Worm (Caenorhabditis elegans) whole organism, L3 larva: Measurements from ENCODE around the gene R01H10.4.

ENCODE experiments used
- R02D3.7 ChIP-seq: fragments of 150-350 bp; optimal IDR thresholded peaks from 2 replicates; lab custom pipeline; 2014; ENCODE audit warnings: missing biosample characterization, missing genetic modification characterization
- egl-27 ChIP-seq: sonication (generic microtip); optimal IDR thresholded peaks from 4 replicates; lab custom pipeline; 2017; ENCODE audit warnings: missing biosample characterization, missing genetic modification reagents, missing genetic modification characterization
- elt-1 ChIP-seq: fragments of 150-350 bp; optimal IDR thresholded peaks from 2 replicates; lab custom pipeline; 2014; ENCODE audit warnings: missing biosample characterization, missing genetic modification characterization
- fos-1 ChIP-seq: fragments of 150-350 bp; optimal IDR thresholded peaks from 2 replicates; lab custom pipeline; 2014; ENCODE audit warnings: missing biosample characterization, missing genetic modification characterization
- jun-1 ChIP-seq: fragments of 150-350 bp; optimal IDR thresholded peaks from 2 replicates; lab custom pipeline; 2014; ENCODE audit warnings: missing biosample characterization, missing genetic modification reagents, missing genetic modification characterization
- lin-15B ChIP-seq: fragments of 150-350 bp; optimal IDR thresholded peaks from 2 replicates; lab custom pipeline; 2014; ENCODE audit warnings: missing biosample characterization, missing genetic modification characterization
- lin-39 ChIP-seq: fragments of 150-350 bp; optimal IDR thresholded peaks from 2 replicates; lab custom pipeline; 2018; ENCODE audit warnings: missing biosample characterization, missing genetic modification reagents, missing genetic modification characterization
- nfya-1 ChIP-seq: sonication (generic microtip); optimal IDR thresholded peaks from 2 replicates; lab custom pipeline; 2017; ENCODE audit warnings: missing genetic modification characterization, mild to moderate bottlenecking, missing compliant biosample characterization, antibody characterized with exemption, moderate library complexity; ENCODE audit not compliant: insufficient read depth
- nhr-76 ChIP-seq: fragments of 150-350 bp; sonication (generic microtip); optimal IDR thresholded peaks from 5 replicates; lab custom pipeline; 2014; ENCODE audit warnings: missing biosample characterization, missing genetic modification characterization
- snpc-4 ChIP-seq: fragments of 150-350 bp; optimal IDR thresholded peaks from 2 replicates; lab custom pipeline; 2014; ENCODE audit warnings: missing biosample characterization, missing genetic modification characterization
- unc-39 ChIP-seq: sonication (generic microtip); optimal IDR thresholded peaks from 4 replicates; lab custom pipeline; 2017; ENCODE audit warnings: missing biosample characterization, missing genetic modification characterization
- unc-62 ChIP-seq: fragments of 150-350 bp; sonication (generic microtip); optimal IDR thresholded peaks from 4 replicates; lab custom pipeline; 2014; ENCODE audit warnings: missing biosample characterization, missing genetic modification reagents, missing genetic modification characterization
- ztf-4 ChIP-seq: fragments of 150-350 bp; optimal IDR thresholded peaks from 2 replicates; lab custom pipeline; 2014; ENCODE audit warnings: missing biosample characterization, missing genetic modification characterization

DNA sequence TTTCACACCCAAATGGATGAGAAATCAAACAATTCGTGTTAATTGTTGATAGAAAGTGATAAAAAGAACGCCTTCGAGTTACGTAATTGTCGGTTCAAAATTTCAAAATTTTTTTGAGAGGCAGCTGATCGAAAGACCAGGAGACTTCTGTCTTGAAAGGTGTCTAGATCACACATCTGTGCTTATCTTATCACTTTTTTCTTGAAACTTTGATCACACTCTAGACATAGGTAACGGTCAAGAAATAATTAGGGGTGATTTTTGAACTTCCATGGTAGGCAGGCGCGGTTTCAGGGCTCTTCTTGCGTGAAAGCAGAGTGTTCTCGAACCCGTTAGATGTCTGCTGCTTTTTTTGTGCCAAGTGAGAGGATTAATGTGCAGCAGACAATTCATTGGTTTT, 38.7 kb downstream of the R01H10.4 start:
- TF ChIP-seq unc-62 (no peak), jun-1 (tag; lab: Kevin White, UChicago) (no peak), nhr-76 (tag; lab: Kevin White, UChicago) (no peak), fos-1 (tag; lab: Kevin White, UChicago) (no peak), nfya-1 (tag; lab: Kevin White, UChicago) (no peak), R02D3.7 (tag; lab: Kevin White, UChicago) (no peak), snpc-4 (no peak), unc-39 (tag; lab: Kevin White, UChicago) (no peak), elt-1 (tag; lab: Kevin White, UChicago) (no peak), ztf-4 (no peak), lin-15B (tag; lab: Kevin White, UChicago) (no peak), lin-39 (tag; lab: Kevin White, UChicago) (no peak), egl-27 (tag; lab: Kevin White, UChicago) (no peak)
